Worm (Caenorhabditis elegans): ENCODE measurements around the gene cox-16.

- TF ChIP-seq snpc-4 (tag; optimal IDR thresholded peaks at IDR 0.05) (no peak), ama-1 (optimal IDR thresholded peaks at IDR 0.05) (no peak), nhr-76 (tag; optimal IDR thresholded peaks at IDR 0.05) (no peak), lin-39 (tag; optimal IDR thresholded peaks at IDR 0.05) (no peak), elt-3 (tag; optimal IDR thresholded peaks at IDR 0.05) (no peak), fos-1 (tag; optimal IDR thresholded peaks at IDR 0.05) (no peak), skn-1 (tag; optimal IDR thresholded peaks at IDR 0.05) (no peak), nhr-237 (tag; optimal IDR thresholded peaks at IDR 0.05) (no peak)
These were observed 8.3 kb downstream of the cox-16 start for ce11 chrV:5527694-5528093.
